Worm (Caenorhabditis elegans): ENCODE data around the gene lgc-22.

DNA sequence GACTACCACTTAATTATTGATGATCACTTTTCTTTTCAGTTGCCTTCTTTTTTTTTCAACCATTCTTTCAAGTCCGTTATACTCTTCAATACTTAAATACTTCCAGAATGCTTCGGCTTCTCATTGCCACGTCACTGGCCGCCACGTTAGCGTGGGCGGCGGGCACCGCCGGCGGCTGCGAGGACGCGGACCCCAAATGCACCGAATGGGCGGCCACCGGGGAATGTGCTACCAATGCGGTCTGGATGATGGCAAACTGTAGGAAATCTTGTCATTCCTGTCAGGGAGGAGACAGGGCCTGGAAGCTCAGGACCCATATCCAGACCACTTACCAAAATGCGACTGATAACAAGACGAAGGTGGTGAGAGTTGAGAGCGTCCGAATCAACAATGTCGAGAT, at the start of gene lgc-22:
- TF ChIP-seq him-1 (tag; optimal IDR thresholded peaks at IDR 0.05) = no peak
- TF ChIP-seq W03F9.2 (tag; optimal IDR thresholded peaks at IDR 0.05) = no peak
